Worm (Caenorhabditis elegans): Measurements from ENCODE around the gene T27E4.1.

ce11 chrV:9133950-9134349, 41.8 kb downstream of the T27E4.1 start, which contains the start of gene B0222.1:
- TF ChIP-seq ama-1 (optimal IDR thresholded peaks at IDR 0.05) (no peak), ceh-82 (tag; optimal IDR thresholded peaks at IDR 0.05) (no peak), ZK546.5 (tag; optimal IDR thresholded peaks at IDR 0.05) (no peak)

All from whole organism, L2 larva.